Worm (Caenorhabditis elegans) whole organism, L4 larva: ENCODE results near the gene clec-63.

Source experiments
- F26F4.8 ChIP-seq: fragments of 200-800 bp; sonication (Bioruptor generic); conservative IDR thresholded peaks from 2 replicates; pipeline ENCODE4 v1.3.6; 2022; ENCODE audit warnings: missing genetic modification characterization, missing compliant biosample characterization
- T26A8.4 ChIP-seq: fragments of 200-800 bp; sonication (Bioruptor generic); IDR thresholded peaks from 2 replicates; pipeline ENCODE4 v1.3.6; 2022; ENCODE audit warnings: missing genetic modification characterization, missing compliant biosample characterization
- Y75B8A.6 ChIP-seq: fragments of 200-800 bp; sonication (Bioruptor generic); IDR thresholded peaks from 2 replicates; pipeline ENCODE4 v1.3.6; 2022; ENCODE audit warnings: missing genetic modification reagents, missing genetic modification characterization, missing compliant biosample characterization
- ZK546.5 ChIP-seq, 2 experiments: sonication (generic microtip); optimal IDR thresholded peaks; 2 replicates each; lab custom pipeline; 2017; ENCODE audit warnings: missing biosample characterization in 2 of 2, missing genetic modification characterization in 2 of 2
- aha-1 ChIP-seq: fragments of 150-350 bp; peaks from one replicate; lab custom pipeline; 2014; ENCODE audit warnings: missing biosample characterization, missing genetic modification characterization
- aly-2 ChIP-seq: sonication (generic microtip); optimal IDR thresholded peaks from 2 replicates; lab custom pipeline; 2018; ENCODE audit warnings: missing biosample characterization, missing genetic modification characterization
- ceh-28 ChIP-seq: fragments of 150-350 bp; optimal IDR thresholded peaks from 2 replicates; lab custom pipeline; 2014; ENCODE audit warnings: missing biosample characterization, missing genetic modification reagents, missing genetic modification characterization
- ceh-82 ChIP-seq: sonication (generic microtip); optimal IDR thresholded peaks from 2 replicates; lab custom pipeline; 2017; ENCODE audit warnings: missing biosample characterization, missing genetic modification characterization
- ctbp-1 ChIP-seq: fragments of 200-800 bp; sonication (Bioruptor generic); IDR thresholded peaks from 2 replicates; pipeline ENCODE4 v1.3.6; 2022; ENCODE audit warnings: missing genetic modification reagents, missing genetic modification characterization, missing compliant biosample characterization
- daf-12 ChIP-seq: fragments of 150-350 bp; optimal IDR thresholded peaks from 2 replicates; lab custom pipeline; 2014; ENCODE audit warnings: missing biosample characterization, missing genetic modification reagents, missing genetic modification characterization
- daf-16 ChIP-seq, 3 experiments: sonication (generic microtip); optimal IDR thresholded peaks; 2 replicates each; lab custom pipeline; 2016 to 2017; ENCODE audit warnings: missing genetic modification characterization in 3 of 3, missing genetic modification reagents in 3 of 3, mild to moderate bottlenecking in 2 of 3, missing compliant biosample characterization in 2 of 3, missing biosample characterization in 1 of 3, moderate library complexity in 1 of 3
- dpl-1 ChIP-seq: fragments of 150-350 bp; optimal IDR thresholded peaks from 2 replicates; lab custom pipeline; 2014; ENCODE audit warnings: missing biosample characterization, missing genetic modification reagents, missing genetic modification characterization
- dve-1 ChIP-seq: sonication (generic microtip); optimal IDR thresholded peaks from 2 replicates; lab custom pipeline; 2017; ENCODE audit warnings: antibody characterized with exemption, mild to moderate bottlenecking, missing genetic modification characterization, missing compliant biosample characterization; ENCODE audit not compliant: insufficient read depth
- gei-8 ChIP-seq: fragments of 200-800 bp; sonication (Bioruptor generic); optimal IDR thresholded peaks from 2 replicates; lab custom pipeline; 2018; ENCODE audit warnings: mild to moderate bottlenecking, missing genetic modification characterization, missing compliant biosample characterization
- hif-1 ChIP-seq, 2 experiments: sonication (generic microtip); optimal IDR thresholded peaks; 2 replicates each; lab custom pipeline; 2016 to 2017; ENCODE audit warnings: missing compliant biosample characterization in 2 of 2, missing genetic modification characterization in 2 of 2, missing genetic modification reagents in 2 of 2, missing genotype in 2 of 2, mild to moderate bottlenecking in 1 of 2
- jun-1 ChIP-seq: fragments of 150-350 bp; optimal IDR thresholded peaks from 2 replicates; lab custom pipeline; 2014; ENCODE audit warnings: missing biosample characterization, missing genetic modification reagents, missing genetic modification characterization
- lin-15B ChIP-seq: fragments of 150-350 bp; sonication (generic microtip); optimal IDR thresholded peaks from 3 replicates; lab custom pipeline; 2014; ENCODE audit warnings: missing biosample characterization, missing genetic modification characterization
- lin-38 ChIP-seq: fragments of 200-800 bp; sonication (Bioruptor generic); IDR thresholded peaks from 2 replicates; pipeline ENCODE4 v1.3.6; 2022; ENCODE audit warnings: missing genetic modification reagents, missing genetic modification characterization, missing compliant biosample characterization
- lir-3 ChIP-seq: sonication (generic microtip); optimal IDR thresholded peaks from 2 replicates; lab custom pipeline; 2016; ENCODE audit warnings: mild to moderate bottlenecking, missing genetic modification characterization, missing compliant biosample characterization
- madf-5 ChIP-seq, 2 experiments: fragments of 200-800 bp; sonication (Bioruptor generic); IDR thresholded peaks; 2 replicates each; pipeline ENCODE4 v1.3.6; 2022; ENCODE audit warnings: missing compliant biosample characterization in 2 of 2, missing genetic modification characterization in 2 of 2
- mdl-1 ChIP-seq, 2 experiments: fragments of 150-350 bp in 1 of 2; sonication (generic microtip) in 1 of 2; optimal IDR thresholded peaks; 2 replicates each; lab custom pipeline; 2014 to 2017; ENCODE audit warnings: missing biosample characterization in 2 of 2, missing genetic modification characterization in 2 of 2
- mes-2 ChIP-seq: sonication (generic microtip); optimal IDR thresholded peaks from 2 replicates; lab custom pipeline; 2016; ENCODE audit warnings: missing genotype, mild to moderate bottlenecking, missing genetic modification characterization, missing compliant biosample characterization; ENCODE audit not compliant: poor library complexity, severe bottlenecking
- nhr-237 ChIP-seq: sonication (generic microtip); optimal IDR thresholded peaks from 2 replicates; lab custom pipeline; 2017; ENCODE audit warnings: missing biosample characterization, missing genetic modification characterization
- nhr-28 ChIP-seq: fragments of 150-350 bp; optimal IDR thresholded peaks from 2 replicates; lab custom pipeline; 2014; ENCODE audit warnings: missing biosample characterization, missing genetic modification characterization
- nhr-48 ChIP-seq: sonication (generic microtip); optimal IDR thresholded peaks from 2 replicates; lab custom pipeline; 2016; ENCODE audit warnings: mild to moderate bottlenecking, missing genetic modification characterization, missing compliant biosample characterization
- nhr-77 ChIP-seq: fragments of 150-350 bp; optimal IDR thresholded peaks from 2 replicates; lab custom pipeline; 2014; ENCODE audit warnings: missing biosample characterization, missing genetic modification characterization
- pha-4 ChIP-seq, 2 experiments: fragments of 150-350 bp in 1 of 2; fragments of 200-800 bp in 1 of 2; sonication (Bioruptor generic) in 1 of 2; IDR thresholded peaks in 1 of 2; optimal IDR thresholded peaks in 1 of 2; 2 replicates each; pipeline versions ENCODE4 v1.3.6 to Lab custom; 2014 to 2022; ENCODE audit warnings: missing genetic modification characterization in 2 of 2, missing genetic modification reagents in 2 of 2, missing biosample characterization in 1 of 2, missing compliant biosample characterization in 1 of 2
- php-3 ChIP-seq: fragments of 200-800 bp; sonication (Bioruptor generic); IDR thresholded peaks from 2 replicates; pipeline ENCODE4 v1.3.6; 2022; ENCODE audit warnings: missing genetic modification reagents, missing genetic modification characterization, missing compliant biosample characterization
- pqm-1 ChIP-seq: sonication (generic microtip); optimal IDR thresholded peaks from 2 replicates; lab custom pipeline; 2017; ENCODE audit warnings: missing biosample characterization, missing genetic modification characterization
- set-16 ChIP-seq: fragments of 200-800 bp; sonication (Bioruptor generic); IDR thresholded peaks from 2 replicates; pipeline ENCODE4 v1.3.6; 2022; ENCODE audit warnings: missing genetic modification reagents, missing genetic modification characterization, missing compliant biosample characterization
- tra-1 ChIP-seq: fragments of 200-800 bp; sonication (Bioruptor generic); IDR thresholded peaks from 2 replicates; pipeline ENCODE4 v1.3.6; 2022; ENCODE audit warnings: missing genetic modification reagents, missing genetic modification characterization, missing compliant biosample characterization
- unc-62 ChIP-seq, 3 experiments: fragments of 150-350 bp in 1 of 3; sonication (generic microtip); optimal IDR thresholded peaks in 2 of 3; peaks in 1 of 3; 1 replicate in 1 of 3; 2 replicates in 2 of 3; lab custom pipeline; 2014 to 2017; ENCODE audit warnings: missing biosample characterization in 3 of 3, missing genetic modification characterization in 3 of 3, missing genetic modification reagents in 3 of 3, missing genotype in 1 of 3
- vab-7 ChIP-seq: fragments of 200-800 bp; sonication (Bioruptor generic); IDR thresholded peaks from 2 replicates; pipeline ENCODE4 v1.3.6; 2022; ENCODE audit warnings: missing genetic modification reagents, missing genetic modification characterization, missing compliant biosample characterization
- zag-1 ChIP-seq: fragments of 150-350 bp; optimal IDR thresholded peaks from 2 replicates; lab custom pipeline; 2014; ENCODE audit warnings: missing biosample characterization, missing genetic modification characterization
- zfp-3 ChIP-seq: fragments of 200-800 bp; sonication (Bioruptor generic); conservative IDR thresholded peaks from 2 replicates; pipeline ENCODE4 v1.3.6; 2022; ENCODE audit warnings: missing genetic modification reagents, missing genetic modification characterization, missing compliant biosample characterization
- ztf-11 ChIP-seq: fragments of 150-350 bp; optimal IDR thresholded peaks from 2 replicates; lab custom pipeline; 2014; ENCODE audit warnings: missing biosample characterization, missing genetic modification characterization
- ztf-7 ChIP-seq: fragments of 150-350 bp; optimal IDR thresholded peaks from 2 replicates; lab custom pipeline; 2014; ENCODE audit warnings: missing biosample characterization, missing genetic modification characterization

clec-63 gene

DNA sequence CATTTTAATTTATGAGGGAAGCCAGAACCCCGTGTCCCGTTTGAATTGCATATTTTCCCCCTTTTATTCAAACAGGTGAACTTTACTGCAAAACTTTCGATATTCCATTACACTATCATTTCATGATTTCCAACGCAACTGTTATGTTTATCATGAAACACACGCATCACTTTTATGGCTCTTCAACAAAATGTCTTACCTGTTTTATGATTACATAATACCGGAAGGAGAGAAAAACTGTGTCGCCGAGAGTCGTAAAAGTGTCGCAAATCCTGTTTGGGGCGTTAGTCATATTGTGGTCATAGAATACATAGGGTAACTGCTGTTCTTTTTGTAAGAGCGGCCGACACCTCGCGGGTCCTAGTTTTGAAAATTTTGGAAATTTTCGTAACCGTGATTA, 3.0 kb upstream of the clec-63 start (continued):
- TF ChIP-seq php-3 (GFP tag; lab: Robert Waterston, UW), result peak; percentile 88
- TF ChIP-seq ceh-82 (tag; lab: Kevin White, UChicago), result no peak
- TF ChIP-seq ztf-11 (tag; lab: Kevin White, UChicago), result no peak
- TF ChIP-seq madf-5 (GFP tag; IDR thresholded peaks at IDR 0.05; lab: Robert Waterston, UW), result no peak
- TF ChIP-seq ctbp-1 (GFP tag; lab: Robert Waterston, UW), result no peak
- no peak for TF ChIP-seq vab-7
- TF ChIP-seq nhr-28, result peak; percentile 74
- no peak for TF ChIP-seq Y75B8A.6 (GFP tag; lab: Robert Waterston, UW)
- peak; percentile 74 for TF ChIP-seq pqm-1 (tag; lab: Kevin White, UChicago)
- no peak for TF ChIP-seq aly-2
- no peak for TF ChIP-seq lin-15B (tag; lab: Kevin White, UChicago)
- no peak for TF ChIP-seq dpl-1
- TF ChIP-seq daf-12 (tag; lab: Kevin White, UChicago), result no peak
- TF ChIP-seq, all 104 proteins: peak for 7

DNA sequence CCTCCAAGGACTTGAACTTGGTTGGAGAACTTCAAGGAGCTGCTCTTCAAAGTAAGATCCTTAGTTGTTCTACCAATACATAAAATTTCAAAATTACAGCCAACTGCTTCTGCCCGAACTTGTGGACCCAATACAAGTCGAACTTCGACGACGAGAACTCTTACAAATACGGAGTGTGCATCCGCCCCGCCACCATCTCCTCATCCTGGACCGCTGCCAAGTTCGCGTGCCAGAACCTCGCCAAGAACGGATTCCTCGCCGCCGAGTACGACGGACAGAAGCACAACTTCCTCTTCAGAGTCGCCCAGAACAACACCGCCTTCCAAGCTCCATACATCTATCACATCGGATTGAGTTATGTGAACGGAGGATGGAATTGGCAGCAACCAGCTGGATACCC, 1.2 kb downstream of the clec-63 start:
- TF ChIP-seq aly-2 (no peak), gei-8 (no peak), dve-1 (tag; lab: Kevin White, UChicago) (no peak), set-16 (peak; percentile 56), zag-1 (tag; lab: Kevin White, UChicago) (no peak)

DNA sequence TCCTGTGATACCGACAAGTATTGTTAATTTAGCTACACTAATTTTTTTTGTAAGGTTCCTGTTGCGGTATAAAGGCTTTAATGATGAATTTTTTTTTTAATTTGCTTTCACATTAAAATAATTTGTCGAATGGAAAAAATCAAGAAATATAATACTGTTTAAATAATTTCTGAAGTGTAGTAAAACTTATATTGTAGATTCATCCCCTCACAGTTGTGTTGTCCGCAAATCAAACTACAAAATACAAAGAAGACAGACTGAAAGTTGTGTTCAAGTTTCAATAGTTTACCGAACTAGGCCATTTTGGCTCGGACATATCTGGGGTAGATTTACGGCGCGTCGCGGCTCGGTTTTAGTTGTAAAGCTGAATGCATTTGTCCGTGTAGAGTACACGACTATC, 1.9 kb downstream of the clec-63 start:
- TF ChIP-seq ceh-82 (tag; lab: Kevin White, UChicago) (no peak), mdl-1 (tag; optimal IDR thresholded peaks at IDR 0.05; lab: Kevin White, UChicago) (no peak), T26A8.4 (no peak), nhr-48 (tag; lab: Kevin White, UChicago) (no peak), nhr-77 (tag; lab: Kevin White, UChicago) (peak; percentile 42), lin-38 (GFP tag; lab: Robert Waterston, UW) (no peak), mes-2 (tag; lab: Kevin White, UChicago) (peak; percentile 2), zag-1 (tag; lab: Kevin White, UChicago) (no peak), nhr-237 (tag; lab: Kevin White, UChicago) (no peak), daf-16 (GFP tag; optimal IDR thresholded peaks at IDR 0.05; lab: Kevin White, UChicago) (no peak), daf-16 (tag; optimal IDR thresholded peaks at IDR 0.05; lab: Kevin White, UChicago) (no peak), ztf-7 (tag; lab: Kevin White, UChicago) (no peak), aha-1 (tag; lab: Kevin White, UChicago) (peak; percentile 93), hif-1 (tag; optimal IDR thresholded peaks at IDR 0.05; lab: Kevin White, UChicago) (no peak), daf-12 (tag; lab: Kevin White, UChicago) (no peak), ceh-28 (no peak), madf-5 (GFP tag; IDR thresholded peaks at IDR 0.05; lab: Robert Waterston, UW) (no peak), F26F4.8 (no peak)

DNA sequence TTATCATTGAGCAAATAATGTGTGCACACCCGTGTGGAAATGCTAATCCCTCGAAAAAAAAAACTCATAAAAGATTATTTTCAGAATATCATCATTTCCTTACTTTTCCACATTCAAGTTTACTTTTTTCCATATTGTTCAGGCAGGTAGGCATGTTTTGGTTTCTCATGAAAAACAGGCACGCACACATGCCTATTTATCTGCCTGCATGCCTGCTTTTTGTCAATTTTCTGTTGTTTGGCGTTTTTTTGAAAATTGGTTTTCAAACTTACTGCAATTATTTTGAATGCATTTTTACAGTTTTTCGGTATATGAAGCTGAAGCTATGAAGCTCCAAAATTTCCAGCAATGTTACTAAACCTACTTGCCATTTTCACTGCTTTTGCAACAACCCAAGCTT, 2.5 kb downstream of the clec-63 start, which contains the start of gene clec-64:
Gene clec-64, plus strand, starts transcription at position 301 of the 400 bp plus-strand sequence.
- TF ChIP-seq ZK546.5 (tag; optimal IDR thresholded peaks at IDR 0.05; lab: Kevin White, UChicago) (no peak), tra-1 (no peak), pha-4 (GFP tag; IDR thresholded peaks at IDR 0.05; lab: Robert Waterston, UW) (no peak), pha-4 (tag; optimal IDR thresholded peaks at IDR 0.05; lab: Kevin White, UChicago) (no peak), unc-62 (GFP tag; optimal IDR thresholded peaks at IDR 0.05 in 1 of 2; lab: Kevin White, UChicago) (no peak), unc-62 (tag; optimal IDR thresholded peaks at IDR 0.05; lab: Kevin White, UChicago) (no peak), zfp-3 (GFP tag; lab: Robert Waterston, UW) (no peak), jun-1 (tag; lab: Kevin White, UChicago) (no peak), ceh-82 (tag; lab: Kevin White, UChicago) (no peak), nhr-237 (tag; lab: Kevin White, UChicago) (no peak), lir-3 (tag; lab: Kevin White, UChicago) (no peak)
